Fruit fly (Drosophila melanogaster) whole organism, prepupa: Measurements from ENCODE around the gene Hsp67Ba.

Experiments
- Blimp-1 ChIP-seq: fragments of 200-800 bp; sonication (Bioruptor generic); optimal IDR thresholded peaks from 3 replicates; lab custom pipeline; 2017; ENCODE audit warnings: missing biosample characterization, missing genetic modification characterization, mild to moderate bottlenecking, moderate library complexity, missing genetic modification reagents
- CG10631 ChIP-seq: fragments of 200-800 bp; sonication (Bioruptor generic); optimal IDR thresholded peaks from 2 replicates; lab custom pipeline; 2016; ENCODE audit warnings: missing biosample characterization, missing genetic modification characterization
- CG11294 ChIP-seq: fragments of 200-800 bp; sonication (Bioruptor generic); IDR thresholded peaks from 2 replicates; pipeline ENCODE4 v1.3.6; 2022; ENCODE audit warnings: missing biosample characterization, missing genetic modification characterization
- CG11762 ChIP-seq: fragments of 200-800 bp; sonication (Bioruptor generic); optimal IDR thresholded peaks from 3 replicates; lab custom pipeline; 2016; ENCODE audit warnings: missing biosample characterization, missing genetic modification characterization; ENCODE audit not compliant: insufficient read depth
- CG15336 ChIP-seq: fragments of 200-800 bp; sonication (Bioruptor generic); IDR thresholded peaks from 2 replicates; pipeline ENCODE4 v1.3.6; 2022; ENCODE audit warnings: missing biosample characterization, missing genetic modification characterization
- CG1621 ChIP-seq: fragments of 200-800 bp; sonication (Bioruptor generic); optimal IDR thresholded peaks from 3 replicates; lab custom pipeline; 2018; ENCODE audit warnings: missing biosample characterization, mild to moderate bottlenecking, missing genetic modification characterization
- CG16779 ChIP-seq: fragments of 200-800 bp; sonication (Bioruptor generic); optimal IDR thresholded peaks from 3 replicates; lab custom pipeline; 2017; ENCODE audit warnings: missing biosample characterization, mild to moderate bottlenecking, missing genetic modification characterization
- CG31627 ChIP-seq: fragments of 200-800 bp; sonication (Bioruptor generic); optimal IDR thresholded peaks from 3 replicates; lab custom pipeline; 2016; ENCODE audit warnings: missing biosample characterization, missing genetic modification characterization
- CG32006 ChIP-seq: fragments of 200-800 bp; sonication (Bioruptor generic); optimal IDR thresholded peaks from 3 replicates; lab custom pipeline; 2017; ENCODE audit warnings: missing biosample characterization, mild to moderate bottlenecking, missing genetic modification characterization
- CG34406 ChIP-seq: fragments of 200-800 bp; sonication (Bioruptor generic); optimal IDR thresholded peaks from 3 replicates; lab custom pipeline; 2016; ENCODE audit warnings: missing biosample characterization, missing genetic modification characterization
- CG3919 ChIP-seq: fragments of 200-800 bp; sonication (Bioruptor generic); optimal IDR thresholded peaks from 3 replicates; lab custom pipeline; 2016; ENCODE audit warnings: missing biosample characterization, missing genetic modification characterization
- CG4318 ChIP-seq: fragments of 200-800 bp; sonication (Bioruptor generic); optimal IDR thresholded peaks from 3 replicates; lab custom pipeline; 2017; ENCODE audit warnings: missing biosample characterization, mild to moderate bottlenecking, missing genetic modification characterization
- CG6163 ChIP-seq: fragments of 200-800 bp; sonication (Bioruptor generic); IDR thresholded peaks from 3 replicates; pipeline ENCODE4 v1.3.6; 2022; ENCODE audit warnings: missing biosample characterization, missing genetic modification characterization
- CG6808 ChIP-seq: fragments of 200-800 bp; sonication (Bioruptor generic); optimal IDR thresholded peaks from 3 replicates; lab custom pipeline; 2017; ENCODE audit warnings: missing biosample characterization, missing genetic modification characterization, mild to moderate bottlenecking, moderate library complexity, missing genetic modification reagents
- CG7368 ChIP-seq: fragments of 200-800 bp; sonication (Bioruptor generic); optimal IDR thresholded peaks from 3 replicates; lab custom pipeline; 2016; ENCODE audit warnings: missing biosample characterization, missing genetic modification characterization
- CG8119 ChIP-seq: fragments of 200-800 bp; sonication (Bioruptor generic); IDR thresholded peaks from 3 replicates; pipeline ENCODE4 v1.3.6; 2022; ENCODE audit warnings: missing biosample characterization, missing genetic modification characterization
- CG8319 ChIP-seq: fragments of 200-800 bp; sonication (Bioruptor generic); optimal IDR thresholded peaks from 3 replicates; lab custom pipeline; 2016; ENCODE audit warnings: missing biosample characterization, missing genetic modification characterization
- CG8632 ChIP-seq: fragments of 200-800 bp; sonication (Bioruptor generic); optimal IDR thresholded peaks from 3 replicates; lab custom pipeline; 2016; ENCODE audit warnings: missing biosample characterization, missing genetic modification characterization
- CG9139 ChIP-seq: fragments of 200-800 bp; sonication (Bioruptor generic); optimal IDR thresholded peaks from 3 replicates; lab custom pipeline; 2017; ENCODE audit warnings: missing biosample characterization, mild to moderate bottlenecking, missing genetic modification characterization
- Eip78C ChIP-seq: fragments of 200-800 bp; sonication (Bioruptor generic); peaks from one replicate; lab custom pipeline; 2016; ENCODE audit warnings: missing biosample characterization, missing genetic modification characterization
- Eip93F ChIP-seq: fragments of 200-800 bp; sonication (Bioruptor generic); optimal IDR thresholded peaks from 2 replicates; lab custom pipeline; 2016; ENCODE audit warnings: missing biosample characterization, mild to moderate bottlenecking, missing genetic modification characterization
- Ets21C ChIP-seq: fragments of 200-800 bp; sonication (Bioruptor generic); optimal IDR thresholded peaks from 3 replicates; lab custom pipeline; 2016; ENCODE audit warnings: missing biosample characterization, missing genetic modification characterization
- Ets96B ChIP-seq: fragments of 200-800 bp; optimal IDR thresholded peaks from 2 replicates; lab custom pipeline; 2019; ENCODE audit warnings: missing biosample characterization, mild to moderate bottlenecking, missing genetic modification characterization, moderate library complexity
- Gug ChIP-seq: fragments of 200-800 bp; sonication (Bioruptor generic); IDR thresholded peaks from 2 replicates; pipeline ENCODE4 v1.3.6; 2022; ENCODE audit warnings: missing biosample characterization, missing genetic modification characterization
- Hr38 ChIP-seq: sonication (Bioruptor generic); optimal IDR thresholded peaks from 2 replicates; lab custom pipeline; 2016; ENCODE audit warnings: missing biosample characterization, missing genetic modification characterization
- Hr39 ChIP-seq: fragments of 200-800 bp; sonication (Bioruptor generic); optimal IDR thresholded peaks from 2 replicates; lab custom pipeline; 2016; ENCODE audit warnings: missing biosample characterization, missing genetic modification characterization
- Hr4 ChIP-seq: fragments of 200-800 bp; sonication (Bioruptor generic); optimal IDR thresholded peaks from 3 replicates; lab custom pipeline; 2016; ENCODE audit warnings: missing biosample characterization, missing genetic modification characterization
- Lpt ChIP-seq: fragments of 200-800 bp; sonication (Bioruptor generic); optimal IDR thresholded peaks from 3 replicates; lab custom pipeline; 2016; ENCODE audit warnings: missing biosample characterization, missing genetic modification characterization
- Smox ChIP-seq: fragments of 200-800 bp; sonication (Bioruptor generic); optimal IDR thresholded peaks from 3 replicates; lab custom pipeline; 2016; ENCODE audit warnings: missing biosample characterization, missing genetic modification characterization
- Sox102F ChIP-seq: fragments of 200-800 bp; sonication (Bioruptor generic); optimal IDR thresholded peaks from 2 replicates; lab custom pipeline; 2016; ENCODE audit warnings: missing biosample characterization, mild to moderate bottlenecking, missing genetic modification characterization
- Sox14 ChIP-seq: fragments of 200-800 bp; sonication (Bioruptor generic); optimal IDR thresholded peaks from 3 replicates; lab custom pipeline; 2016; ENCODE audit warnings: missing biosample characterization, missing genetic modification characterization
- Sox15 ChIP-seq: fragments of 200-800 bp; sonication (Bioruptor generic); optimal IDR thresholded peaks from 3 replicates; lab custom pipeline; 2016; ENCODE audit warnings: missing biosample characterization, missing genetic modification characterization
- achi ChIP-seq: fragments of 200-800 bp; sonication (Bioruptor generic); optimal IDR thresholded peaks from 3 replicates; lab custom pipeline; 2016; ENCODE audit warnings: missing biosample characterization, missing genetic modification characterization
- acj6 ChIP-seq: fragments of 200-800 bp; sonication (Bioruptor generic); optimal IDR thresholded peaks from 3 replicates; lab custom pipeline; 2016; ENCODE audit warnings: missing biosample characterization, missing genetic modification characterization
- cyc ChIP-seq: fragments of 200-800 bp; sonication (Bioruptor generic); optimal IDR thresholded peaks from 3 replicates; lab custom pipeline; 2016; ENCODE audit warnings: missing biosample characterization, missing genetic modification characterization
- dsx ChIP-seq: fragments of 200-800 bp; optimal IDR thresholded peaks from 3 replicates; lab custom pipeline; 2019; ENCODE audit warnings: missing biosample characterization, mild to moderate bottlenecking, missing genetic modification characterization, moderate library complexity; ENCODE audit not compliant: poor library complexity, severe bottlenecking
- eg ChIP-seq: fragments of 200-800 bp; sonication (Bioruptor generic); IDR thresholded peaks from 3 replicates; pipeline ENCODE4 v1.3.6; 2022; ENCODE audit warnings: missing biosample characterization, missing genetic modification characterization
- esn ChIP-seq: fragments of 200-800 bp; sonication (Bioruptor generic); optimal IDR thresholded peaks from 2 replicates; lab custom pipeline; 2016; ENCODE audit warnings: missing biosample characterization, mild to moderate bottlenecking, missing genetic modification characterization, moderate library complexity
- fd85E ChIP-seq: fragments of 200-800 bp; sonication (Bioruptor generic); optimal IDR thresholded peaks from 3 replicates; lab custom pipeline; 2016; ENCODE audit warnings: missing biosample characterization, missing genetic modification characterization
- fkh ChIP-seq: fragments of 200-800 bp; sonication (Bioruptor generic); optimal IDR thresholded peaks from 3 replicates; lab custom pipeline; 2017; ENCODE audit warnings: missing biosample characterization, mild to moderate bottlenecking, missing genetic modification characterization, moderate library complexity
- lz ChIP-seq: fragments of 200-800 bp; sonication (Bioruptor generic); optimal IDR thresholded peaks from 3 replicates; lab custom pipeline; 2016; ENCODE audit warnings: missing biosample characterization, missing genetic modification characterization
- net ChIP-seq: fragments of 200-800 bp; sonication (Bioruptor generic); optimal IDR thresholded peaks from 3 replicates; lab custom pipeline; 2016; ENCODE audit warnings: missing biosample characterization, missing genetic modification characterization
- pdm3 ChIP-seq: fragments of 200-800 bp; sonication (Bioruptor generic); optimal IDR thresholded peaks from 3 replicates; lab custom pipeline; 2016; ENCODE audit warnings: missing biosample characterization, missing genetic modification characterization
- salr ChIP-seq, 2 experiments: fragments of 200-800 bp; sonication (Bioruptor generic); optimal IDR thresholded peaks; 3 replicates each; lab custom pipeline; 2016 to 2018; ENCODE audit warnings: missing biosample characterization in 2 of 2, missing genetic modification characterization in 2 of 2, mild to moderate bottlenecking in 1 of 2
- spab ChIP-seq: fragments of 200-800 bp; sonication (Bioruptor generic); optimal IDR thresholded peaks from 2 replicates; lab custom pipeline; 2017; ENCODE audit warnings: missing biosample characterization, mild to moderate bottlenecking, missing genetic modification characterization, missing genetic modification reagents
- ss ChIP-seq, 2 experiments: fragments of 200-800 bp; sonication (Bioruptor generic); optimal IDR thresholded peaks; 2 replicates in 1 of 2; 3 replicates in 1 of 2; lab custom pipeline; 2017 to 2018; ENCODE audit warnings: mild to moderate bottlenecking in 2 of 2, missing biosample characterization in 2 of 2, missing genetic modification characterization in 2 of 2, moderate library complexity in 1 of 2
- svp ChIP-seq: fragments of 200-800 bp; sonication (Bioruptor generic); peaks from one replicate; lab custom pipeline; 2016; ENCODE audit warnings: missing biosample characterization, missing genetic modification characterization
- topi ChIP-seq: fragments of 200-800 bp; sonication (Bioruptor generic); optimal IDR thresholded peaks from 3 replicates; lab custom pipeline; 2016; ENCODE audit warnings: missing biosample characterization, missing genetic modification characterization
- vri ChIP-seq: fragments of 200-800 bp; sonication (Bioruptor generic); optimal IDR thresholded peaks from 3 replicates; lab custom pipeline; 2016; ENCODE audit warnings: missing biosample characterization, mild to moderate bottlenecking, missing genetic modification characterization

Hsp67Ba gene

DNA sequence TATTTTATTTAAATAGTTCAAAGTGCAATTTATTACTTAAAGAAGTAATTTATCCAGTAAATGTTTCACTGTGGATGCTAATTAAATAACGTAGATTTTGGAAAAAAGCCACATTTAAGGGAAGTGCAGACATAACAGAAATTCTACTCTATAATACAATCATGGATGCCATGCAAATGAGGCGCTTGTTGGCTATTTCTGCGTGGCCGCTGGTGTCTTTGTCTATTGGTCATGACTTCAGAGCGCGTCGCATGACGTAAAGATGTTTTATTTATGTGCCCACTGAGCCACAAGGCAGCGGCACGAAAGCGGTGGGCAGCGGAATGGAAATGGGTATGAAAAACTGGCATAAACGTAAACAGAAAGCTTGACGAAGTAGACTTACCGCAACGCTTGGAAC is 46.5 kb upstream of the Hsp67Ba start (continued):
- TF ChIP-seq ss (GFP tag; optimal IDR thresholded peaks at IDR 0.05; lab: Kevin White, UChicago) (no peak), Sox15 (GFP tag; lab: Kevin White, UChicago) (no peak), svp (GFP tag; lab: Kevin White, UChicago) (peak; percentile 50), acj6 (GFP tag; lab: Kevin White, UChicago) (no peak), Hr4 (GFP tag; lab: Kevin White, UChicago) (peak; percentile 63), CG4318 (GFP tag; lab: Kevin White, UChicago) (peak; percentile 0), CG8119 (GFP tag; lab: Robert Waterston, UW) (peak; percentile 35; the same call in 2 of the 3 replicates), CG16779 (tag; lab: Kevin White, UChicago) (no peak), CG11762 (GFP tag; lab: Kevin White, UChicago) (no peak), CG32006 (GFP tag; lab: Kevin White, UChicago) (peak; percentile 64), CG9139 (no peak), pdm3 (GFP tag; lab: Kevin White, UChicago) (no peak), achi (no peak), Lpt (GFP tag; lab: Kevin White, UChicago) (no peak), lz (GFP tag; lab: Kevin White, UChicago) (no peak), Smox (no peak), CG1621 (tag; lab: Kevin White, UChicago) (no peak), eg (peak; percentile 63; the same call in 2 of the 3 replicates), fkh (GFP tag; lab: Kevin White, UChicago) (no peak), spab (GFP tag; lab: Kevin White, UChicago) (no peak), CG8632 (GFP tag; lab: Kevin White, UChicago) (no peak), vri (peak; percentile 22), Sox14 (GFP tag; lab: Kevin White, UChicago) (no peak), fd85E (no peak), Gug (GFP tag; lab: Robert Waterston, UW) (no peak), dsx (GFP tag; lab: Kevin White, UChicago) (no peak), Ets21C (GFP tag; lab: Kevin White, UChicago) (no peak), CG34406 (no peak), CG31627 (GFP tag; lab: Kevin White, UChicago) (no peak)

DNA sequence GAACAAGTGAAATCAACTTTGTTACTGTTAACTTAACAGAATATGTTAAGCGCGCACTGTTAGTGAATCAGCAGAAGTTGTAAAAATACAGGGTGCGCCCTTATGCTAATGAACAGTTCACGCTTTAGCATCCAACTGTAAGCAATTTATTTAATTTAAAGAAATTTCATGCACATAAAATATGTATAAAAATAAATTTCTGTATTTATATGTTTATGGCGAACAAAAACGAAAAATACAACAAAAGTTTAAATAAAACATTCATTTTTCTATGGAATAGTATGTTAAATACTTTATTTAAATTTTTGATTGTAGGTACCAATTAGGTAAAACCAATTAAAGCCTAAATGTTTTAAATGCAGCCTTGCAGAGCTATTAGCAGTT is 45.2 kb upstream of the Hsp67Ba start:
- TF ChIP-seq CG16779 (tag; lab: Kevin White, UChicago) (no peak), eg (no peak), Eip78C (GFP tag; lab: Kevin White, UChicago) (peak; percentile 84), CG32006 (GFP tag; lab: Kevin White, UChicago) (peak; percentile 28), CG9139 (no peak), CG10631 (GFP tag; lab: Kevin White, UChicago) (no peak), Sox102F (GFP tag; lab: Kevin White, UChicago) (peak; percentile 31), Sox14 (GFP tag; lab: Kevin White, UChicago) (peak; percentile 7), cyc (GFP tag; lab: Kevin White, UChicago) (no peak), esn (peak; percentile 47), vri (no peak), CG8119 (GFP tag; lab: Robert Waterston, UW) (peak; percentile 44; the same call in 2 of the 3 replicates), CG7368 (GFP tag; lab: Kevin White, UChicago) (no peak), Gug (GFP tag; lab: Robert Waterston, UW) (no peak), Hr39 (GFP tag; lab: Kevin White, UChicago) (no peak), Ets96B (tag; lab: Kevin White, UChicago) (peak; percentile 22), Hr38 (GFP tag; lab: Kevin White, UChicago) (no peak), CG34406 (peak; percentile 27), CG6808 (GFP tag; lab: Kevin White, UChicago) (no peak), CG6163 (GFP tag; lab: Robert Waterston, UW) (peak; percentile 11; the same call in 1 of the 3 replicates), CG15336 (GFP tag; lab: Robert Waterston, UW) (peak; percentile 58; the same call in 1 of the 2 replicates), lz (GFP tag; lab: Kevin White, UChicago) (no peak), svp (GFP tag; lab: Kevin White, UChicago) (peak; percentile 75), Blimp-1 (GFP tag; lab: Kevin White, UChicago) (no peak), CG11294 (GFP tag; lab: Robert Waterston, UW) (no peak), CG8632 (GFP tag; lab: Kevin White, UChicago) (peak; percentile 4), CG1621 (tag; lab: Kevin White, UChicago) (no peak), Eip93F (GFP tag; lab: Kevin White, UChicago) (no peak), ss (GFP tag; optimal IDR thresholded peaks at IDR 0.05; lab: Kevin White, UChicago) (no peak), Ets21C (GFP tag; lab: Kevin White, UChicago) (no peak), CG3919 (peak; percentile 28), salr (GFP tag; optimal IDR thresholded peaks at IDR 0.05; lab: Kevin White, UChicago) (no peak), CG8319 (GFP tag; lab: Kevin White, UChicago) (no peak), topi (GFP tag; lab: Kevin White, UChicago) (no peak), CG11762 (GFP tag; lab: Kevin White, UChicago) (no peak), net (GFP tag; lab: Kevin White, UChicago) (peak; percentile 12)
